Worm (Caenorhabditis elegans): ENCODE data around the gene R08C7.1.

DNA sequence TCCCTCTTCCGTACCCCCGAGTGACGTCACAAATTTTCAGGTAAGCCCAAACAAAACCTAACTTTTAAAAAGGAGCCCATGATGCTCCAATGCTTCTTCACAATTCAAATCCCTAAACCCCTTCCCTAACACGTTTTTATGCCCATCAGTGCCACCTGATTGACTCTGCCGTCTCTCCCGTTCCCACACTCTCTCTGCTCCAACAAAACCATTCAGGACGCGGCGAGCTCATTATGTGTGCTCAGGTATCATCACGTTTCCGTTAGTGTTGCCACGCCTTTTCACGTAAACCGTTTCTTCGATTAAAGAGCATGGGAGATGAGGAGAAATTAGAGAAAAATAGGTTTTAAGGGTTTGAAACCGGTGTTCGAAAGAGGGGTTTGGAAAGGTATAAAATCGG is 11.5 kb downstream of the R08C7.1 start, which contains the start of gene M01H9.2:
- no peak for TF ChIP-seq ets-4 (tag; optimal IDR thresholded peaks at IDR 0.05)
- TF ChIP-seq K02D7.2 (tag; optimal IDR thresholded peaks at IDR 0.05), result no peak
- no peak for TF ChIP-seq ceh-34 (tag; optimal IDR thresholded peaks at IDR 0.05)
- no peak for TF ChIP-seq nhr-232 (tag; optimal IDR thresholded peaks at IDR 0.05)
- no peak for TF ChIP-seq nhr-11 (tag; optimal IDR thresholded peaks at IDR 0.05)
- no peak for TF ChIP-seq fkh-10 (GFP tag; optimal IDR thresholded peaks at IDR 0.05)
- no peak for TF ChIP-seq che-1 (tag; optimal IDR thresholded peaks at IDR 0.05)
- no peak for TF ChIP-seq eyg-1 (tag; optimal IDR thresholded peaks at IDR 0.05)
- TF ChIP-seq dve-1 (tag; optimal IDR thresholded peaks at IDR 0.05), result no peak
